Worm (Caenorhabditis elegans): ENCODE data around the gene ent-4.

The ent-4 gene

ce11 chrIV:13710367-13710766 is 16.4 kb upstream of the ent-4 start:
- TF ChIP-seq C08G9.2 (tag; optimal IDR thresholded peaks at IDR 0.05): no peak
- peak; percentile 77 for TF ChIP-seq unc-55 (GFP tag; optimal IDR thresholded peaks at IDR 0.05)

ce11 chrIV:13716279-13716678 is 10.5 kb upstream of the ent-4 start, which contains the start of gene C47A4.1:
TSS of gene C47A4.1 (minus strand) at chrIV:13716379.
- TF ChIP-seq unc-55 (GFP tag; optimal IDR thresholded peaks at IDR 0.05) (no peak), pha-2 (tag; optimal IDR thresholded peaks at IDR 0.05) (no peak), gmeb-2 (tag; optimal IDR thresholded peaks at IDR 0.05) (no peak), ama-1 (optimal IDR thresholded peaks at IDR 0.05) (no peak), dmd-4 (tag; optimal IDR thresholded peaks at IDR 0.05; ENCODE audit: borderline replicate concordance) (no peak), ceh-2 (tag; optimal IDR thresholded peaks at IDR 0.05) (no peak), hlh-6 (tag; optimal IDR thresholded peaks at IDR 0.05) (no peak), ceh-45 (GFP tag; IDR thresholded peaks at IDR 0.05) (no peak), rnt-1 (tag; optimal IDR thresholded peaks at IDR 0.05) (no peak), ahr-1 (tag; optimal IDR thresholded peaks at IDR 0.05) (no peak)

ce11 chrIV:13716735-13717134 is 10.0 kb upstream of the ent-4 start:
- TF ChIP-seq lin-11 (tag; optimal IDR thresholded peaks at IDR 0.05) (no peak), lim-6 (tag; optimal IDR thresholded peaks at IDR 0.05) (no peak), unc-55 (GFP tag; optimal IDR thresholded peaks at IDR 0.05) (peak; percentile 97), K09A11.1 (tag; optimal IDR thresholded peaks at IDR 0.05; ENCODE audit: insufficient read depth) (no peak), gmeb-2 (tag; optimal IDR thresholded peaks at IDR 0.05) (no peak), pha-4 (tag; optimal IDR thresholded peaks at IDR 0.05) (no peak)

- TF ChIP-seq hlh-8 (tag; optimal IDR thresholded peaks at IDR 0.05): no peak
- no peak for TF ChIP-seq ref-2 (tag; optimal IDR thresholded peaks at IDR 0.05)
- no peak for TF ChIP-seq ceh-30 (tag; optimal IDR thresholded peaks at IDR 0.05)
- no peak for TF ChIP-seq pros-1 (tag; optimal IDR thresholded peaks at IDR 0.05)
- no peak for TF ChIP-seq ceh-18 (tag; optimal IDR thresholded peaks at IDR 0.05)
- no peak for TF ChIP-seq elt-4 (tag; optimal IDR thresholded peaks at IDR 0.05)
- TF ChIP-seq ttx-3 (tag; optimal IDR thresholded peaks at IDR 0.05): no peak
- peak; percentile 98 for TF ChIP-seq unc-55 (GFP tag; optimal IDR thresholded peaks at IDR 0.05)
- TF ChIP-seq rnt-1 (tag; optimal IDR thresholded peaks at IDR 0.05): peak; percentile 88
- no peak for TF ChIP-seq ceh-22 (tag; optimal IDR thresholded peaks at IDR 0.05)
- no peak for TF ChIP-seq fkh-10 (GFP tag; optimal IDR thresholded peaks at IDR 0.05)
- no peak for TF ChIP-seq pat-9 (tag; optimal IDR thresholded peaks at IDR 0.05)
- TF ChIP-seq tbx-2 (tag; optimal IDR thresholded peaks at IDR 0.05): peak; percentile 18
- no peak for TF ChIP-seq ceh-34 (tag; optimal IDR thresholded peaks at IDR 0.05)
- TF ChIP-seq tbx-7 (tag; optimal IDR thresholded peaks at IDR 0.05): no peak
- no peak for TF ChIP-seq unc-86 (tag; optimal IDR thresholded peaks at IDR 0.05)
- no peak for TF ChIP-seq nhr-232 (tag; optimal IDR thresholded peaks at IDR 0.05)
- no peak for TF ChIP-seq sdc-2 (tag; optimal IDR thresholded peaks at IDR 0.05)
- no peak for TF ChIP-seq eyg-1 (tag; optimal IDR thresholded peaks at IDR 0.05)
- TF ChIP-seq mec-3 (tag; optimal IDR thresholded peaks at IDR 0.05; ENCODE audit: borderline replicate concordance): no peak
- no peak for TF ChIP-seq hlh-6 (tag; optimal IDR thresholded peaks at IDR 0.05)
- TF ChIP-seq F13H6.1 (tag; optimal IDR thresholded peaks at IDR 0.05): no peak
Observed at ce11 chrIV:13718918-13719317, 7.8 kb upstream of the ent-4 start.

- peak; percentile 61 for TF ChIP-seq unc-55 (GFP tag; optimal IDR thresholded peaks at IDR 0.05)
- no peak for TF ChIP-seq nhr-232 (tag; optimal IDR thresholded peaks at IDR 0.05)
- TF ChIP-seq pag-3 (tag; optimal IDR thresholded peaks at IDR 0.05; ENCODE audit: borderline replicate concordance): no peak
Observed at ce11 chrIV:13721000-13721399, 5.7 kb upstream of the ent-4 start.

All from whole organism, late embryonic.